Worm (Caenorhabditis elegans) whole organism, L4/young adult: ENCODE data around the gene npr-24.

Experiments
- W03F9.2 ChIP-seq: fragments of 150-350 bp; optimal IDR thresholded peaks from 2 replicates; lab custom pipeline; 2014; ENCODE audit warnings: missing biosample characterization, missing genetic modification characterization
- dao-5 ChIP-seq: sonication (generic microtip); optimal IDR thresholded peaks from 2 replicates; lab custom pipeline; 2016; ENCODE audit warnings: missing genotype, missing genetic modification characterization, moderate library complexity, missing compliant biosample characterization
- him-1 ChIP-seq: sonication (generic microtip); optimal IDR thresholded peaks from 2 replicates; lab custom pipeline; 2016; ENCODE audit warnings: missing genotype, missing genetic modification reagents, missing genetic modification characterization, missing compliant biosample characterization

DNA sequence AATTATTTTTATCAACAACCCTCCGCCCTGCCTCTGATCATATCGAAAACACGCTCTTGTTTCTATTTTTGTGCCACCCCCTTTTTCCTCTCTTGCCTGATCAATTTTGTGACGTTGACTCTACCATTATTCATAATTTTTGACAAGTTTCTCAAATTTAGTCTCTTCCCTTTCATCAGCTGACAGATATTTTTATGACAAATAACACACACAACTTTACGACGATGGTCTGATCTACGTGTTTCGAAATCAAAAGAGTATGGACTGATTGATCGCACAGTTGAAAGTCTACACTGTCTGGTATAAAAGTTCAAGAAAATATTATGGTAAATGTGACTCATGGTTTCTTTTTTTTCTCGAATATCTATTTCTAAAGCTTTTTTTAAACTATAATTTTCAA is 31.2 kb upstream of the npr-24 start:
- no peak for TF ChIP-seq him-1
- no peak for TF ChIP-seq dao-5
- TF ChIP-seq W03F9.2 (tag; lab: Kevin White, UChicago), result no peak
